Worm (Caenorhabditis elegans) whole organism, young adult: Measurements from ENCODE around the gene Y32H12A.6.

Experiments
- C06A6.2 ChIP-seq: fragments of 200-800 bp; sonication (Bioruptor generic); conservative IDR thresholded peaks from 2 replicates; pipeline ENCODE4 v1.3.6; 2022; ENCODE audit warnings: missing genetic modification characterization, missing compliant biosample characterization
- D2030.7 ChIP-seq: fragments of 200-800 bp; sonication (Bioruptor generic); IDR thresholded peaks from 2 replicates; pipeline ENCODE4 v1.3.6; 2022; ENCODE audit warnings: missing genetic modification reagents, missing genetic modification characterization, missing compliant biosample characterization
- F23B12.7 ChIP-seq: sonication (generic microtip); optimal IDR thresholded peaks from 2 replicates; lab custom pipeline; 2017; ENCODE audit warnings: missing genetic modification characterization, mild to moderate bottlenecking, missing compliant biosample characterization, antibody characterized with exemption, moderate library complexity; ENCODE audit not compliant: insufficient read depth
- F33H1.4 ChIP-seq: fragments of 200-800 bp; sonication (Bioruptor generic); IDR thresholded peaks from 2 replicates; pipeline ENCODE4 v1.3.6; 2022; ENCODE audit warnings: missing genetic modification reagents, missing genetic modification characterization, missing compliant biosample characterization
- F37B4.10 ChIP-seq: fragments of 200-800 bp; sonication (Bioruptor generic); IDR thresholded peaks from 2 replicates; pipeline ENCODE4 v1.3.6; 2022; ENCODE audit warnings: missing genetic modification characterization, missing compliant biosample characterization
- K12H6.12 ChIP-seq: fragments of 200-800 bp; sonication (Bioruptor generic); optimal IDR thresholded peaks from 2 replicates; lab custom pipeline; 2018; ENCODE audit warnings: mild to moderate bottlenecking, missing genetic modification characterization, missing compliant biosample characterization
- T07F8.4 ChIP-seq: sonication (generic microtip); optimal IDR thresholded peaks from 2 replicates; lab custom pipeline; 2016; ENCODE audit warnings: mild to moderate bottlenecking, missing genetic modification characterization, moderate library complexity, missing compliant biosample characterization
- Y53G8AR.9 ChIP-seq: fragments of 200-800 bp; sonication (Bioruptor generic); conservative IDR thresholded peaks from 2 replicates; pipeline ENCODE4 v1.3.6; 2022; ENCODE audit warnings: missing genetic modification reagents, missing genetic modification characterization, missing compliant biosample characterization
- Y56A3A.18 ChIP-seq: fragments of 200-800 bp; sonication (Bioruptor generic); IDR thresholded peaks from 2 replicates; pipeline ENCODE4 v1.3.6; 2022; ENCODE audit warnings: missing genetic modification reagents, missing genetic modification characterization, missing compliant biosample characterization
- aptf-2 ChIP-seq: fragments of 200-800 bp; sonication (Bioruptor generic); conservative IDR thresholded peaks from 2 replicates; pipeline ENCODE4 v1.3.6; 2022; ENCODE audit warnings: missing genetic modification reagents, missing genetic modification characterization, missing compliant biosample characterization
- aptf-3 ChIP-seq: fragments of 200-800 bp; sonication (Bioruptor generic); IDR thresholded peaks from 2 replicates; pipeline ENCODE4 v1.3.6; 2022; ENCODE audit warnings: missing genetic modification characterization, missing compliant biosample characterization
- atf-7 ChIP-seq: sonication (generic microtip); optimal IDR thresholded peaks from 2 replicates; lab custom pipeline; 2017; ENCODE audit warnings: mild to moderate bottlenecking, missing genetic modification characterization, missing compliant biosample characterization
- attf-6 ChIP-seq: fragments of 200-800 bp; sonication (Bioruptor generic); IDR thresholded peaks from 2 replicates; pipeline ENCODE4 v1.3.6; 2022; ENCODE audit warnings: missing genetic modification reagents, missing genetic modification characterization, missing compliant biosample characterization
- bed-2 ChIP-seq: fragments of 200-800 bp; sonication (Bioruptor generic); IDR thresholded peaks from 2 replicates; pipeline ENCODE4 v1.3.6; 2022; ENCODE audit warnings: missing genetic modification reagents, missing genetic modification characterization, missing compliant biosample characterization
- ccch-3 ChIP-seq: fragments of 200-800 bp; sonication (Bioruptor generic); optimal IDR thresholded peaks from 2 replicates; lab custom pipeline; 2018; ENCODE audit warnings: mild to moderate bottlenecking, missing genetic modification characterization, missing compliant biosample characterization
- cebp-1 ChIP-seq, 2 experiments: fragments of 200-800 bp in 1 of 2; sonication (Bioruptor generic) in 1 of 2; sonication (generic microtip) in 1 of 2; IDR thresholded peaks in 1 of 2; optimal IDR thresholded peaks in 1 of 2; 2 replicates each; pipeline versions ENCODE4 v1.3.6 to Lab custom; 2017 to 2022; ENCODE audit warnings: missing compliant biosample characterization in 2 of 2, missing genetic modification characterization in 2 of 2, mild to moderate bottlenecking in 1 of 2, missing genetic modification reagents in 1 of 2, moderate library complexity in 1 of 2
- dox-1 ChIP-seq: fragments of 200-800 bp; sonication (Bioruptor generic); IDR thresholded peaks from 2 replicates; pipeline ENCODE4 v1.3.6; 2022; ENCODE audit warnings: missing genetic modification reagents, missing genetic modification characterization, missing compliant biosample characterization
- him-1 ChIP-seq: sonication (generic microtip); optimal IDR thresholded peaks from 2 replicates; lab custom pipeline; 2016; ENCODE audit warnings: missing genotype, missing genetic modification reagents, missing genetic modification characterization, missing compliant biosample characterization
- hmg-1.2 ChIP-seq: fragments of 200-800 bp; sonication (Bioruptor generic); IDR thresholded peaks from 2 replicates; pipeline ENCODE4 v1.3.6; 2022; ENCODE audit warnings: missing genetic modification reagents, missing genetic modification characterization, missing compliant biosample characterization
- hmg-20 ChIP-seq: fragments of 200-800 bp; sonication (Bioruptor generic); IDR thresholded peaks from 2 replicates; pipeline ENCODE4 v1.3.6; 2022; ENCODE audit warnings: missing genetic modification reagents, missing genetic modification characterization, missing compliant biosample characterization
- let-607 ChIP-seq, 2 experiments: fragments of 200-800 bp in 1 of 2; sonication (Bioruptor generic) in 1 of 2; sonication (generic microtip) in 1 of 2; optimal IDR thresholded peaks; 2 replicates each; lab custom pipeline; 2016 to 2018; ENCODE audit warnings: mild to moderate bottlenecking in 2 of 2, missing compliant biosample characterization in 2 of 2, missing genetic modification characterization in 2 of 2, moderate library complexity in 2 of 2, missing genotype in 1 of 2
- lin-54 ChIP-seq: fragments of 200-800 bp; sonication (Bioruptor generic); optimal IDR thresholded peaks from 2 replicates; lab custom pipeline; 2018; ENCODE audit warnings: mild to moderate bottlenecking, missing genetic modification characterization, missing compliant biosample characterization
- lsl-1 ChIP-seq: fragments of 200-800 bp; sonication (Bioruptor generic); optimal IDR thresholded peaks from 2 replicates; lab custom pipeline; 2018; ENCODE audit warnings: mild to moderate bottlenecking, missing genetic modification characterization, moderate library complexity, missing compliant biosample characterization
- madf-6 ChIP-seq: fragments of 200-800 bp; sonication (Bioruptor generic); IDR thresholded peaks from 2 replicates; pipeline ENCODE4 v1.3.6; 2022; ENCODE audit warnings: missing genetic modification reagents, missing genetic modification characterization, missing compliant biosample characterization
- nhr-179 ChIP-seq: sonication (generic microtip); optimal IDR thresholded peaks from 2 replicates; lab custom pipeline; 2016; ENCODE audit warnings: mild to moderate bottlenecking, missing genetic modification characterization, missing compliant biosample characterization
- nhr-80 ChIP-seq: sonication (generic microtip); optimal IDR thresholded peaks from 2 replicates; lab custom pipeline; 2016; ENCODE audit warnings: missing genetic modification characterization, missing compliant biosample characterization
- repo-1 ChIP-seq: sonication (generic microtip); optimal IDR thresholded peaks from 2 replicates; lab custom pipeline; 2017; ENCODE audit warnings: mild to moderate bottlenecking, missing genetic modification characterization, missing compliant biosample characterization
- sdz-38 ChIP-seq: sonication (generic microtip); optimal IDR thresholded peaks from 2 replicates; lab custom pipeline; 2016; ENCODE audit warnings: missing genotype, missing genetic modification characterization, missing compliant biosample characterization
- sptf-2 ChIP-seq: fragments of 200-800 bp; sonication (Bioruptor generic); optimal IDR thresholded peaks from 2 replicates; lab custom pipeline; 2018; ENCODE audit warnings: mild to moderate bottlenecking, missing genetic modification characterization, missing compliant biosample characterization

Y32H12A.6 gene

ce11 chrIII:5341382-5341781 lies 40.6 kb downstream of the Y32H12A.6 start, which contains the start of gene ZK121.2:
TSS of gene ZK121.2 (plus strand) at chrIII:5341682.
- TF ChIP-seq cebp-1 (GFP tag; IDR thresholded peaks at IDR 0.05; lab: Robert Waterston, UW): no peak
- peak; percentile 49 for TF ChIP-seq cebp-1 (tag; optimal IDR thresholded peaks at IDR 0.05; lab: Kevin White, UChicago)
- TF ChIP-seq T07F8.4 (tag; lab: Kevin White, UChicago): no peak
- no peak for TF ChIP-seq attf-6 (GFP tag; lab: Robert Waterston, UW)
- TF ChIP-seq F37B4.10 (GFP tag; lab: Robert Waterston, UW): no peak
- no peak for TF ChIP-seq D2030.7 (GFP tag; lab: Robert Waterston, UW)

- no peak for TF ChIP-seq hmg-20 (GFP tag; lab: Robert Waterston, UW)
- TF ChIP-seq atf-7 (tag; lab: Kevin White, UChicago): no peak
- no peak for TF ChIP-seq aptf-2 (GFP tag; lab: Robert Waterston, UW)
- no peak for TF ChIP-seq C06A6.2
- TF ChIP-seq madf-6: no peak
- no peak for TF ChIP-seq sptf-2 (GFP tag; lab: Kevin White, UChicago)
- TF ChIP-seq bed-2 (GFP tag; lab: Robert Waterston, UW): no peak
- no peak for TF ChIP-seq lin-54 (GFP tag; lab: Kevin White, UChicago)
- TF ChIP-seq sdz-38: no peak
- no peak for TF ChIP-seq hmg-1.2 (GFP tag; lab: Robert Waterston, UW)
- TF ChIP-seq Y53G8AR.9 (GFP tag; lab: Robert Waterston, UW): no peak
- no peak for TF ChIP-seq Y56A3A.18 (GFP tag; lab: Robert Waterston, UW)
- no peak for TF ChIP-seq attf-6 (GFP tag; lab: Robert Waterston, UW)
Measured at ce11 chrIII:5340530-5340929, 41.4 kb downstream of the Y32H12A.6 start.

- TF ChIP-seq nhr-179: no peak
- no peak for TF ChIP-seq ccch-3
- TF ChIP-seq hmg-20 (GFP tag; lab: Robert Waterston, UW): no peak
- no peak for TF ChIP-seq repo-1
- no peak for TF ChIP-seq F33H1.4
- no peak for TF ChIP-seq F23B12.7 (tag; lab: Kevin White, UChicago)
- no peak for TF ChIP-seq let-607 (tag; optimal IDR thresholded peaks at IDR 0.05; lab: Kevin White, UChicago)
- no peak for TF ChIP-seq aptf-3 (GFP tag; lab: Robert Waterston, UW)
- TF ChIP-seq, all 124 proteins: peak for 0
Measured at ce11 chrIII:5338787-5339186, 43.2 kb downstream of the Y32H12A.6 start.

ce11 chrIII:5334517-5335049 lies 47.4 kb downstream of the Y32H12A.6 start:
- TF ChIP-seq dox-1 (GFP tag; lab: Robert Waterston, UW) (0 out of 2 replicates have a peak, but pooled peaks have one; percentile 28), lsl-1 (no peak), cebp-1 (GFP tag; IDR thresholded peaks at IDR 0.05; lab: Robert Waterston, UW) (0 out of 2 replicates have a peak, but pooled peaks have one; percentile 13), cebp-1 (tag; optimal IDR thresholded peaks at IDR 0.05; lab: Kevin White, UChicago) (no peak), him-1 (tag; lab: Kevin White, UChicago) (no peak), nhr-80 (peak; percentile 60), K12H6.12 (tag; lab: Kevin White, UChicago) (no peak), let-607 (tag; optimal IDR thresholded peaks at IDR 0.05; lab: Kevin White, UChicago) (no peak)
- TF ChIP-seq, all 124 proteins: peak for 3
